Worm (Caenorhabditis elegans): Measurements from ENCODE around the gene unc-24.
A peak's percentile ranks its signal among the peaks of the same experiment; 100 is the strongest.

The unc-24 gene

DNA sequence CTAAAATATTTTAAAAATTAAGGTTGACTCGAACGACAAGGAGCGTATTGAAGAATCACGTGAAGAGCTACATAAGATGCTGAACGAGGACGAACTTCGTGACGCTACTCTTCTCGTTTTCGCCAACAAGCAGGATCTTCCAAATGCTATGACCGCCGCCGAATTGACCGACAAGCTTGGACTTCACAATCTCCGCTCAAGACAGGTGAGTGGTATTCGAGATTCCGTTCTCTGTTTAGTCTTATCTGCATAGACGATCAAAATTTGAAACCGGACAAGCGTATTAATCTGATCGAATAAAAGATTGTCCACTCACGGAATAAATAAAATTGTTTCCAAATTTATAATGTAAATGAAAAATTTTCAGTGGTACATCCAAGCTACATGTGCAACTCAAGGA, 3.4 kb downstream of the unc-24 start:
- no peak for TF ChIP-seq T22C8.4 (GFP tag; IDR thresholded peaks at IDR 0.05)
- no peak for TF ChIP-seq tab-1 (GFP tag; IDR thresholded peaks at IDR 0.05)
- no peak for TF ChIP-seq ref-1 (GFP tag; conservative IDR thresholded peaks at IDR 0.05)
- TF ChIP-seq ztf-23 (GFP tag; IDR thresholded peaks at IDR 0.05) = no peak
- no peak for TF ChIP-seq klf-2 (GFP tag; conservative IDR thresholded peaks at IDR 0.05)
- no peak for TF ChIP-seq med-1 (GFP tag; optimal IDR thresholded peaks at IDR 0.05; ENCODE audit: insufficient read depth)
- TF ChIP-seq flt-1 (GFP tag; IDR thresholded peaks at IDR 0.05) = no peak
- TF ChIP-seq cog-1 (tag; optimal IDR thresholded peaks at IDR 0.05) = no peak
- no peak for TF ChIP-seq ztf-29 (GFP tag; IDR thresholded peaks at IDR 0.05)

DNA sequence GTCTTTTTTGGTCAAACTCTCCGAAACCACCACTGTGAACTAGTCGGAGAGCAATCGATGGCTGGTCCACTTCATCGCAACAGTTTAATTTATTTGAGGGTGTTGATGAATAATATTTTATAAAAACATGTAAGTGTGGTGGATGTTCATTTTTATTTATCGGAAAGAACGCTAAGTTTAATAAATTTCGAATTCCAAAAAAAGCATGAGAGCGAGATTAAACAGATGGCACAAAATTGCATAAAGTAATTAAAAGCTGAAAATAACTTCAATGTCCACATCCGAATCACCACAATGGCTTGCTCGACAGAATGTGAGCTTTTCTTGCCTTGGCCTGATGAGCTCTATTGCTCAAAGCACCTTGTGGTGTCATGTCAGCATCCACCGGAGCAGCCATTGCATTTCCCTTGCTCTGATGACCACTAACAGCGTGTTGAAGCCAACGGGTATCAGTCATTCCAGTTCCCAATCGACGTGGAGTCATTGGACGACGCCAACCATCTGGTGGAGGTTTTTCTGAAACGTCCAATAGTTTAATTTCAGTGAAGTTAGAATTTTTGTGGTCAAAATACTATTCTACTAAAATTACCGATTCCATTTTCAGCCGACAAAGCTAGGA, 4.2 kb downstream of the unc-24 start:
- TF ChIP-seq ztf-23 (GFP tag; IDR thresholded peaks at IDR 0.05) = no peak
- no peak for TF ChIP-seq tab-1 (GFP tag; IDR thresholded peaks at IDR 0.05)
- no peak for TF ChIP-seq ztf-29 (GFP tag; IDR thresholded peaks at IDR 0.05)
- no peak for TF ChIP-seq T22C8.4 (GFP tag; IDR thresholded peaks at IDR 0.05)
- TF ChIP-seq ref-1 (GFP tag; conservative IDR thresholded peaks at IDR 0.05) = no peak
- TF ChIP-seq cog-1 (tag; optimal IDR thresholded peaks at IDR 0.05) = no peak
- TF ChIP-seq flt-1 (GFP tag; IDR thresholded peaks at IDR 0.05) = 0 out of 2 replicates have a peak, but pooled peaks have one; percentile 11

DNA sequence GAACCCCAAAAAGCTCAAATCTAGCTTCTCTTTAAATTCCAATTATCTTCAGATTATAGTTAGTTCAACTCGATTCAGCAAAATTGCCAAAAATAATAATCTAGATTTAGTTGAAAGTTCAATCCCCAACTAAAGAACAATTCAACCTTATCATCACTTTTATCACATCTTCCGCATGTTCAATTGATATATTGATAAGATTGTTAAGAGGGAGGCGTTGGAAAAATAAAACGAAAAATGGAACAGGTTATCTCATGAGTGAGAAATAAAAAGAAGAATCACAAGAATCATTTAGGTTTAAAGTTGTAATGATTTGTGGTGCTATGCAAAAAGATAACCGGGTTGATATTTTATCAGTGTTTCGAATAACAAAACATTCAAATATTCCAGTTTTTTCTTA, 6.1 kb downstream of the unc-24 start:
- TF ChIP-seq med-1 (GFP tag; optimal IDR thresholded peaks at IDR 0.05; ENCODE audit: insufficient read depth) (no peak), tab-1 (GFP tag; IDR thresholded peaks at IDR 0.05) (no peak), ref-1 (GFP tag; conservative IDR thresholded peaks at IDR 0.05) (no peak), klf-2 (GFP tag; conservative IDR thresholded peaks at IDR 0.05) (no peak)

DNA sequence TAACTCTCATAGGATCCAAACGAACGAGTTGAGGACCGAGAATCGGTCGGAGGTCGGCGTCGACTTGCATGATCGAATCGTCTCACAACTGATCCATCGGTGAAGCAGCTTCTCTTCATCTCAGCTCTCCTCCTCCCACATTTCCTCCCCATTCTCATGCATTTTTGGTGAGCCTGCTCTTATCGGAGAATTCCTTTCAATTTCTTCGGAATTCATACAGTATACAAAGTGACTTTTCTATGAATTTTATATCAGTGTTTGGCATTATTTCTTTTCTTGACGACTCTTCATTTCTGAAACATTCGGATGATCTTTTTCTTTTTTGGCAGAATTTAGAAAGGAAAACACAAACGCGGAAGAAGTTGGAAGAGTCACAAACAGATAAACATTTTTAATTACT, 7.4 kb downstream of the unc-24 start, which contains the start of gene mec-17:
Gene mec-17, minus strand, starts transcription at position 101 of the 400 bp plus-strand sequence.
- TF ChIP-seq ref-1 (GFP tag; conservative IDR thresholded peaks at IDR 0.05) (no peak), T22C8.4 (GFP tag; IDR thresholded peaks at IDR 0.05) (no peak), klf-2 (GFP tag; conservative IDR thresholded peaks at IDR 0.05) (no peak), med-1 (GFP tag; optimal IDR thresholded peaks at IDR 0.05; ENCODE audit: insufficient read depth) (no peak), ztf-29 (GFP tag; IDR thresholded peaks at IDR 0.05) (no peak), ztf-23 (GFP tag; IDR thresholded peaks at IDR 0.05) (no peak), flt-1 (GFP tag; IDR thresholded peaks at IDR 0.05) (no peak), tab-1 (GFP tag; IDR thresholded peaks at IDR 0.05) (no peak), cog-1 (tag; optimal IDR thresholded peaks at IDR 0.05) (no peak)

DNA sequence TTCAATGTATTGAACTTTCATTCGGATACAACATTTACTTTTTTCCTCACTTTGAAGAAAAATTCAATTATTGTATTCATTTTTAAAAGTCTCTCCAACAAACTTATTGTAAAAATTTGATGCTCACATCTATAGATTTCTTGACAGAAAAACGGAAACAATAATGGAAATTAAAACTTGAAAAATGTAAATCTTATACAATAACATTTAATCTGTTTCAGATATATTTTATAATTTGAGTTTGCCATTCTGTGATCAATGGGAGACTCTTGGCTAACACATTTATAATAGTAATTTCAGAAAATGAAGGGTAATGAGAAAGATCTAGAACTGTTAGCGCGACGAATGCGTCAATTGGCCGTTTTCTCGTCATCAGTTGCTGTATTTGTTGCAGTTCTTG, 8.7 kb downstream of the unc-24 start, which contains the start of gene col-115:
Gene col-115, plus strand, starts transcription at position 301 of the 400 bp plus-strand sequence.
- TF ChIP-seq ztf-23 (GFP tag; IDR thresholded peaks at IDR 0.05) = no peak
- no peak for TF ChIP-seq ztf-29 (GFP tag; IDR thresholded peaks at IDR 0.05)
- TF ChIP-seq tab-1 (GFP tag; IDR thresholded peaks at IDR 0.05) = no peak
- no peak for TF ChIP-seq klf-2 (GFP tag; conservative IDR thresholded peaks at IDR 0.05)
- no peak for TF ChIP-seq cog-1 (tag; optimal IDR thresholded peaks at IDR 0.05)
- no peak for TF ChIP-seq ref-1 (GFP tag; conservative IDR thresholded peaks at IDR 0.05)
- TF ChIP-seq flt-1 (GFP tag; IDR thresholded peaks at IDR 0.05) = no peak
- TF ChIP-seq T22C8.4 (GFP tag; IDR thresholded peaks at IDR 0.05) = no peak
- TF ChIP-seq med-1 (GFP tag; optimal IDR thresholded peaks at IDR 0.05; ENCODE audit: insufficient read depth) = no peak

DNA sequence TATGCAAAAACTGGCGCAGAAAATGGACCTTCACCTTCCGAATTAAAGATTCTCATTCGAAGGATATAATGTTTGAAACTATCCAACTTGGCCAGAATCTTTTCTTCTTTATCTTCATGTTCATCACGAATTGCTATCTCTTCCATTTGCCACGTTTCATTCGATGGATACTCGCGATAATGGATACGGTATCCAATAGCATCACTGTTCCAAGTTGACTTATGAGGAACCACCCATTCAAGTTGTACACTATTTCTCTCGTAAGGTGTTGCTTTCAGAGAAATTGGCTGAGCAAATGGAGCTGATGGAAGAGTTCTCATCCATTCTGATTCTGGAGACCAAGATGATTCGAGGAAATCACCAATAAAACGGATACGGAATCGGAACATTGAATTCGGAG, 15.0 kb downstream of the unc-24 start:
- no peak for TF ChIP-seq klf-2 (GFP tag; conservative IDR thresholded peaks at IDR 0.05)
- no peak for TF ChIP-seq ztf-29 (GFP tag; IDR thresholded peaks at IDR 0.05)
- no peak for TF ChIP-seq ztf-23 (GFP tag; IDR thresholded peaks at IDR 0.05)
- no peak for TF ChIP-seq ref-1 (GFP tag; conservative IDR thresholded peaks at IDR 0.05)
- TF ChIP-seq T22C8.4 (GFP tag; IDR thresholded peaks at IDR 0.05) = no peak
- TF ChIP-seq cog-1 (tag; optimal IDR thresholded peaks at IDR 0.05) = no peak
- no peak for TF ChIP-seq med-1 (GFP tag; optimal IDR thresholded peaks at IDR 0.05; ENCODE audit: insufficient read depth)
- TF ChIP-seq tab-1 (GFP tag; IDR thresholded peaks at IDR 0.05) = no peak

DNA sequence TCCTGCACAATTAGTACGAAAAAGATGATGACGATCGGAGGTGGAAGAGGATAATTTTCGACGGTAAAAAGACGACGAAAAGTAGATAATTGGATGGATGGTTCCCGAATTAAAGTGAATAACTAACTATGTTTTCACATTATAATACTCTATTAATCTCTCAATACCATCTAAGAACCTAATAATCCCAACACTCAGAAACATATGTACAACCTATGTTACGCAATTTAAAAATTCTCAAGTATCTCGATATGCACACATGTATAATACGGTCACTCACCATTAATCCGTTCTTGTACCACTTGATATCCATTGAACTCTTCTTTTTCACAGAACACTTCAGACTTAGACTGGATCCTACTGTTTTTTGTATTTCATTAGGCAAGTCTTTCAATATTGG, 21.1 kb downstream of the unc-24 start:
- TF ChIP-seq tab-1 (GFP tag; IDR thresholded peaks at IDR 0.05) = no peak
- TF ChIP-seq T22C8.4 (GFP tag; IDR thresholded peaks at IDR 0.05) = no peak
- no peak for TF ChIP-seq ztf-29 (GFP tag; IDR thresholded peaks at IDR 0.05)
- TF ChIP-seq klf-2 (GFP tag; conservative IDR thresholded peaks at IDR 0.05) = no peak
- TF ChIP-seq ztf-23 (GFP tag; IDR thresholded peaks at IDR 0.05) = no peak
- TF ChIP-seq med-1 (GFP tag; optimal IDR thresholded peaks at IDR 0.05; ENCODE audit: insufficient read depth) = no peak
- no peak for TF ChIP-seq ref-1 (GFP tag; conservative IDR thresholded peaks at IDR 0.05)
- TF ChIP-seq flt-1 (GFP tag; IDR thresholded peaks at IDR 0.05) = no peak
- no peak for TF ChIP-seq cog-1 (tag; optimal IDR thresholded peaks at IDR 0.05)

DNA sequence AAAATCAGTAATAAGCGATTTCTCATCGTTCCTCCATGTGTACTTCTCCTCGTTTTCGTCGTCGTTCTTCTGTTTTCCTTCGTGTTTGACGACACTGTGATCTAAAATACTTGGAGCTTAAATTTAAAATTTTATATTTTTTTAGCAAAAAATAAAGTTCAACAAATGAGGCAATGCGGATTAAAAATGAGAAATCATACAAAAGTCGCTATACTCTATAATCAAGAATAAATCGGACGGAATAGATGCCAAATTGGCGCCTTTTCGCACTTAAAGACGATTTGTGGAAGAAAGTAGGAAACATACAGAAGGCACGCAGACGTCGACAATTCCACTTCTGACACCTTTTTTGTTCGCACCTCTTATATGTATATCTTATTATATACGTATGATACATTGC, 24.3 kb downstream of the unc-24 start, which contains the start of gene rig-4:
Gene rig-4, minus strand, starts transcription at position 101 of the 400 bp plus-strand sequence.
- TF ChIP-seq ref-1 (GFP tag; conservative IDR thresholded peaks at IDR 0.05) (no peak), med-1 (GFP tag; optimal IDR thresholded peaks at IDR 0.05; ENCODE audit: insufficient read depth) (no peak), flt-1 (GFP tag; IDR thresholded peaks at IDR 0.05) (no peak), T22C8.4 (GFP tag; IDR thresholded peaks at IDR 0.05) (no peak), ztf-23 (GFP tag; IDR thresholded peaks at IDR 0.05) (no peak), klf-2 (GFP tag; conservative IDR thresholded peaks at IDR 0.05) (no peak), ztf-29 (GFP tag; IDR thresholded peaks at IDR 0.05) (no peak), cog-1 (tag; optimal IDR thresholded peaks at IDR 0.05) (no peak), tab-1 (GFP tag; IDR thresholded peaks at IDR 0.05) (no peak)

DNA sequence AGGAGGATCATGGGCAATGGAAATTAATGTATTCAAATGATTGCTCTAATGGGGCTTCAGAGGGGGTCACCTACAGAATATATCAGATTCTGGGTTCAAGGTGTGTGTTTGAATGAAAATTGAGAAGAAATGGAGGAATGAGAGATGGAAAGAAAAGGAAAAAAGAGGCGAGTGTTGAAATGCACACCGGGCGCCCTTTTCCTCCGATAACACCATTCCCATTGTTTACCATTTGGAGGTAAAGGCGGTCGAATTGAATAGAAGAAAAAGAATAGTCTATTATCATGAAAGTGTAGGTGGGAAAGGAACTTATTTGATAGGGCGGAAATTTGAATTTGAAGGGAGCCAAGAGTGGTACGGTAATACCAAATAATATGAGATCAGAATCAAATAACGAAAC, 25.7 kb downstream of the unc-24 start:
- TF ChIP-seq T22C8.4 (GFP tag; IDR thresholded peaks at IDR 0.05) (no peak), ztf-23 (GFP tag; IDR thresholded peaks at IDR 0.05) (no peak), tab-1 (GFP tag; IDR thresholded peaks at IDR 0.05) (no peak), ztf-29 (GFP tag; IDR thresholded peaks at IDR 0.05) (no peak), med-1 (GFP tag; optimal IDR thresholded peaks at IDR 0.05; ENCODE audit: insufficient read depth) (no peak), cog-1 (tag; optimal IDR thresholded peaks at IDR 0.05) (no peak), ref-1 (GFP tag; conservative IDR thresholded peaks at IDR 0.05) (no peak), klf-2 (GFP tag; conservative IDR thresholded peaks at IDR 0.05) (no peak), flt-1 (GFP tag; IDR thresholded peaks at IDR 0.05) (no peak)
